Fruit fly (Drosophila melanogaster): Measurements from ENCODE around the gene salm.

Gene salm

DNA sequence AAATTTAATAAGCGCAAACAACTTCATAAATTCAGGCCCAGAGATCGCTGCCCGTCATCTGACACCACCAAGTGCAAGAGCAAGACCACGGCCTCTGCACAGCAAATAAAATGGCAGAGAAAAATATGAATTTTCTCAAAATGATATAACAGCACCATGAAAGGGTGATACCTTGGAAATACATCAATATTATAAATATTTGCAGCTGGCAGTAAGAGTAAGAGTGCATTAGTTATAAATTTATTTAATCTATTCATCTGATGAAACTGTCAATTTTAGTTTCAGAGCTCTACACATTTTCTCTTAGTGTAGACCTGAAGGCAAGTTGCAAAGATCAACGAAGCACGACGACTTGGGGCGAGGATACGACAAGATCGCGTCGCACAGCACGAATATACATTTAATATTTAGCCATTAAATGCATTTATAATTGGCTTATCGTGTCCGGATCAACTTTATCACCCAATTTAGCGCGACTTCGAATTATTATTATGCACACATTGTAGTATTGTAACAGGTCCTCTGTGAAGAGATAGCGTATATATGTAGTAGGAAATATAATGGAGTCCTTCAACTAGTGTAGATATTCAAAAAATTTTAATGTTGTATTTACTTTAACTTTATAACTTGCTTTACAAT lies 58.9 kb downstream of the salm start:
- TF ChIP-seq brk (GFP tag; optimal IDR thresholded peaks at IDR 0.05) = no peak
- TF ChIP-seq HLH106 (tag; optimal IDR thresholded peaks at IDR 0.05) = peak; percentile 35
- no peak for TF ChIP-seq dl (GFP tag; optimal IDR thresholded peaks at IDR 0.05; ENCODE audit: insufficient read depth in 1 of 2, partially characterized antibody in 2 of 2)
- peak; percentile 5 for TF ChIP-seq psq (GFP tag; optimal IDR thresholded peaks at IDR 0.05)
- TF ChIP-seq foxo (GFP tag; optimal IDR thresholded peaks at IDR 0.05) = peak in 1 of 2 experiments; percentile 45
- TF ChIP-seq ey (GFP tag; optimal IDR thresholded peaks at IDR 0.05) = peak; percentile 40
- TF ChIP-seq br (GFP tag; optimal IDR thresholded peaks at IDR 0.05) = peak; percentile 39
- peak; percentile 0 for TF ChIP-seq Sp1 (GFP tag; optimal IDR thresholded peaks at IDR 0.05)
- TF ChIP-seq rgr (GFP tag; optimal IDR thresholded peaks at IDR 0.05) = peak; percentile 14
- TF ChIP-seq h (GFP tag; optimal IDR thresholded peaks at IDR 0.05) = peak; percentile 56
- TF ChIP-seq woc (GFP tag; optimal IDR thresholded peaks at IDR 0.05) = peak; percentile 11
- peak; percentile 28 for TF ChIP-seq fru (GFP tag; optimal IDR thresholded peaks at IDR 0.05)
- no peak for TF ChIP-seq Hr83 (GFP tag; optimal IDR thresholded peaks at IDR 0.05; ENCODE audit: poor library complexity, severe bottlenecking)
- TF ChIP-seq CG32264 (GFP tag; optimal IDR thresholded peaks at IDR 0.05) = no peak
- TF ChIP-seq Hnf4 (GFP tag; optimal IDR thresholded peaks at IDR 0.05) = peak; percentile 29
- peak; percentile 10 for TF ChIP-seq OdsH (GFP tag; optimal IDR thresholded peaks at IDR 0.05)

DNA sequence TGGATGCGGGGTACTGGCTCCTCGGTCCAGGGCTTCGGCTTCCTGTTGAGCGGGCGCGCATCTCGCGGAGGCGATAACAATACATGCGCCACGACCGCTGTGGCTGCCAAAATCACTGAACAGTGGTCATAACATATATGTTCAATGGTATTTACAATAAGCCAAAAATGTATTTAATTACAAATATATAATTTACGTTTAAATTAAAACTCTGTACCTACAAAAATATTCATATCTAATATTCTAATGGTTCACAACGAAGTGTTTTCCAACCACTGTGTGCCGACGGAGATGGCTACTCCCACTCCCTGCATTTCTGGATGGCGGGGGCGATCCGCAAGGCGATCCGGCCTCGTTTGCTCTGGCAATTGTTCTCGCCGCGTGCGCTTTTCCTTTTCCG lies 60.7 kb downstream of the salm start:
- TF ChIP-seq Hnf4 (GFP tag; optimal IDR thresholded peaks at IDR 0.05) (no peak), ey (GFP tag; optimal IDR thresholded peaks at IDR 0.05) (no peak), usp (GFP tag; optimal IDR thresholded peaks at IDR 0.05) (no peak), HLH106 (tag; optimal IDR thresholded peaks at IDR 0.05) (peak; percentile 9), tai (GFP tag; optimal IDR thresholded peaks at IDR 0.05) (no peak), Sp1 (GFP tag; optimal IDR thresholded peaks at IDR 0.05) (no peak), CG9705 (GFP tag; optimal IDR thresholded peaks at IDR 0.05) (no peak), N (GFP tag; optimal IDR thresholded peaks at IDR 0.05) (no peak), brk (GFP tag; optimal IDR thresholded peaks at IDR 0.05) (no peak), Mio (GFP tag; optimal IDR thresholded peaks at IDR 0.05) (no peak), dl (GFP tag; optimal IDR thresholded peaks at IDR 0.05; ENCODE audit: insufficient read depth in 1 of 2, partially characterized antibody in 2 of 2) (no peak), psq (GFP tag; optimal IDR thresholded peaks at IDR 0.05) (no peak), sage (GFP tag; optimal IDR thresholded peaks at IDR 0.05) (no peak), br (GFP tag; optimal IDR thresholded peaks at IDR 0.05) (no peak), lola (GFP tag; optimal IDR thresholded peaks at IDR 0.05) (no peak), Jra (GFP tag; optimal IDR thresholded peaks at IDR 0.05) (no peak), GATAd (GFP tag; optimal IDR thresholded peaks at IDR 0.05) (no peak), OdsH (GFP tag; optimal IDR thresholded peaks at IDR 0.05) (peak; percentile 5), CrebA (GFP tag; optimal IDR thresholded peaks at IDR 0.05; ENCODE audit: borderline replicate concordance) (no peak), CG32264 (GFP tag; optimal IDR thresholded peaks at IDR 0.05) (no peak), dsf (GFP tag; optimal IDR thresholded peaks at IDR 0.05; ENCODE audit: borderline replicate concordance) (no peak), Abd-B (GFP tag; optimal IDR thresholded peaks at IDR 0.05) (no peak), foxo (GFP tag; optimal IDR thresholded peaks at IDR 0.05) (peak in 1 of 2 experiments; percentile 29), Myc (optimal IDR thresholded peaks at IDR 0.05) (no peak), Rel (GFP tag; optimal IDR thresholded peaks at IDR 0.05) (no peak), Rel (tag; optimal IDR thresholded peaks at IDR 0.05) (no peak), pan (optimal IDR thresholded peaks at IDR 0.05) (no peak), Dif (GFP tag; optimal IDR thresholded peaks at IDR 0.05; ENCODE audit: partially characterized antibody) (no peak), Dfd (GFP tag; optimal IDR thresholded peaks at IDR 0.05) (no peak), rgr (GFP tag; optimal IDR thresholded peaks at IDR 0.05) (peak; percentile 32), Hr78 (GFP tag; optimal IDR thresholded peaks at IDR 0.05) (no peak), Vsx2 (GFP tag; optimal IDR thresholded peaks at IDR 0.05; ENCODE audit: partially characterized antibody) (no peak), fru (GFP tag; optimal IDR thresholded peaks at IDR 0.05) (peak; percentile 1), h (GFP tag; optimal IDR thresholded peaks at IDR 0.05) (peak; percentile 28), dmrt93B (GFP tag; optimal IDR thresholded peaks at IDR 0.05) (no peak)

Measured in whole organism, wandering third instar larva.